Fruit fly (Drosophila melanogaster): ENCODE data around the gene CG11000.
A peak's percentile ranks its signal among the peaks of the same experiment; 100 is the strongest.

Gene CG11000

DNA sequence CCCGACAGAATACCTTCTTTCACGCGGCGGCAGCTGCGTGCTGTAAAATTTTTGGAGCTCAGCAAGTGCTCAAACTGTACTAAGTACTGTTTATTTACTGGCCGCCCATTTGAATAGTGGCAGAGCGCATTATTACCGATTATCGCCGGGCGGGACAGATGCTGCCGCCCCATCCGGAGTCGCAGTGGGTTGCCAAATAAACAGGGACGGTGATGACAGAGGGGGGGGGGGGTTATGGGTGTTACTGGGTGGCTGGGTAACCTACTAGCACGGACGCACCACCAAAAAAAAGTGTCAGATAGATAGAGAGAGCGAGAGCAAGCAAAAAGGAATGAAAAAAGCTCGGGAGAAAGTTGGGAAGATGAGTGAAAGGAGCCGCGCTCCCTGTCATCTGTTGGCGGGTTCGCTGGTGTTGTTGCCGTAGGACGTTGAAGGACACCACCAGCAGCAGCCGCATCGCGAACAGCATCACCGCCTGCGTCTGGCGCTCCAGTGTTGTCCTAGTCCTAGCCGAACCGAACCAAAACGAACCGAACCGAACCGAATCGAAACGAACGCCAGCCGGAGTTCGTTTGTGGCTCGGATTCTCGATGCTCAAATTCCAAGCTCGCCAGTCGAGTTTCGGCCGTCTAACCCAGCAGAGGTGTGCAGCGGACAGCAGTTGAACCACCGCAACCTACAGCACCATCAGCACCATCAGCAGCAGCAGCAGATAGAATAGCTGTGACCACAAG lies at the start of gene CG11000:
Gene CG11000, plus strand, starts transcription at position 626 of the 734 bp plus-strand sequence.
- TF ChIP-seq OdsH (GFP tag; optimal IDR thresholded peaks at IDR 0.05) (no peak), CrebA (GFP tag; optimal IDR thresholded peaks at IDR 0.05; ENCODE audit: borderline replicate concordance) (no peak), Dfd (GFP tag; optimal IDR thresholded peaks at IDR 0.05) (no peak), h (GFP tag; optimal IDR thresholded peaks at IDR 0.05) (no peak), Abd-B (GFP tag; optimal IDR thresholded peaks at IDR 0.05) (no peak), tai (GFP tag; optimal IDR thresholded peaks at IDR 0.05) (no peak), br (GFP tag; optimal IDR thresholded peaks at IDR 0.05) (no peak), Hr83 (GFP tag; optimal IDR thresholded peaks at IDR 0.05; ENCODE audit: poor library complexity, severe bottlenecking) (no peak), jim (GFP tag; optimal IDR thresholded peaks at IDR 0.05) (no peak), Hnf4 (GFP tag; optimal IDR thresholded peaks at IDR 0.05) (no peak), rgr (GFP tag; optimal IDR thresholded peaks at IDR 0.05) (no peak)

DNA sequence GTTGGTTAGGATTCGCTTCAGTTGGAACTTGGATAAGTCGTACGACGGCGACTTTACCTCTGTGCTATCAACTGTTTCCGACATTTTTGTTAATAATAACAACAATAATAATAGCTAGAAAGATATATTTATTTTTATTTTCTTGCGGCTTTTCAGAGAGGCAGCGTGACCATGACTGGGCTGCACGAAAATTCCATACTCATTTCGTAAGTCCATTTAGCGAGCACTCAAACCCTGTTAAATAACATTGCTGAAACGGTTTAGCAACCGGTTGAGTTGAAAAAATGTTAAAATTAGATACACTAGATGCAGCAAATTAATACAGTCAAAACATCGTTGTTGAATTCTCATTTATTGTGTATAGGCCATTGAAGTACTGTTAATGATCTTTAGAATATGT lies 47.5 kb upstream of the CG11000 start, which contains the start of gene Dcps:
Gene Dcps, minus strand, starts transcription at position 181 of the 400 bp plus-strand sequence.
- peak; percentile 27 for TF ChIP-seq sage (GFP tag; optimal IDR thresholded peaks at IDR 0.05)
- peak; percentile 37 for TF ChIP-seq Myc (optimal IDR thresholded peaks at IDR 0.05)
- TF ChIP-seq Hnf4 (GFP tag; optimal IDR thresholded peaks at IDR 0.05), result no peak
- no peak for TF ChIP-seq foxo (GFP tag; optimal IDR thresholded peaks at IDR 0.05)

DNA sequence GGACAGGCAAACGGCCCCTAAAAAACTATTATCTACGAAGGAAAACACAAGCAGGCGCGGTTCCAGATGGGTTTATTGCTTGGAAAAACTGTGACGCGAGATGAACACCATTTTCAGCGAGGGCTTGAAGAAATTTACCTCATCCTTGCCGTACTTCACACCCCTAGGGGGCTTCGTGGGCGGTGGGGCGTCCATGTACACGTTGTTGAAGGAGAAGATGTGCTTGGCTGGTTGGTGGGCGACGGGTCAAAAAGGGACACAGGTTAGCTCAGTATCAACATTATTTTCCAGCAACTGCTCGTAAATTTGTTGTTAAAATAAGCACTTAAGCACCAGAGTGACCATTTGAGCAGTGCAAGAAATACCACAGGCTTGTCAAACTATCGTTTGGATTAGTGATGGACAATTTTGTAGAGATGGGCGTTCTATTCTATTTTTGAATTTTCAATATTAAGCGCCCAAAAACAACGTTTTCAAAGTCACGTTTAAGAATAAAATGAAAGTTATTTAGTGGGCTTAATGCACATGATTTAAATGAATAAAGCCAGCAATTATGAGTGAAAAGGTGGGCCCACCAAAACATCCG lies 43.4 kb upstream of the CG11000 start, which contains the start of gene Sec8:
Gene Sec8, minus strand, starts transcription at position 374 of the 586 bp plus-strand sequence.
- TF ChIP-seq ey (GFP tag; optimal IDR thresholded peaks at IDR 0.05), result peak; percentile 25
- TF ChIP-seq Hr83 (GFP tag; optimal IDR thresholded peaks at IDR 0.05; ENCODE audit: poor library complexity, severe bottlenecking), result peak; percentile 85
- TF ChIP-seq brk (GFP tag; optimal IDR thresholded peaks at IDR 0.05), result no peak
- peak; percentile 5 for TF ChIP-seq CG9705 (GFP tag; optimal IDR thresholded peaks at IDR 0.05)
- no peak for TF ChIP-seq rgr (GFP tag; optimal IDR thresholded peaks at IDR 0.05)
- TF ChIP-seq OdsH (GFP tag; optimal IDR thresholded peaks at IDR 0.05), result peak; percentile 18
- peak; percentile 55 for TF ChIP-seq Jra (GFP tag; optimal IDR thresholded peaks at IDR 0.05)
- peak; percentile 59 for TF ChIP-seq HLH106 (tag; optimal IDR thresholded peaks at IDR 0.05)

DNA sequence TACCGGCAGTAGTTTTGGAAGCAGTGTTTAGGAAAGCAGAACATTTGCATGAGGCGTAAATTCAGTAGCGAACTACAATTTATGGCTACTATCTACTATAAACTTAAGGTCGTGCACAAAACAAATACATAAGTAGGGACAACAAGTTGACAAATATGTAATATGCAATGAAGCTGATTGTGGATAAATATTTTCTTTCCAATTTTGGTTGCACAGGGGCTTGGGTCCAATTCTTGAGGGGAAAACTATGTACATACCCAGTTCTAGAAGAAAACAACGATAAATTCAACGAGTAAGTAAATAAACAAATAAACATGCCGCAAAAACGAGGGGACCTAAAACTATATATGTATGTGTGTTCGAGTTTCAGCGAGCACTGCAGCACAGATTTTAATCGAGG lies 41.1 kb upstream of the CG11000 start:
- TF ChIP-seq lola (GFP tag; optimal IDR thresholded peaks at IDR 0.05) (no peak), sage (GFP tag; optimal IDR thresholded peaks at IDR 0.05) (no peak), Mio (GFP tag; optimal IDR thresholded peaks at IDR 0.05) (no peak), woc (GFP tag; optimal IDR thresholded peaks at IDR 0.05) (no peak), fru (GFP tag; optimal IDR thresholded peaks at IDR 0.05) (no peak), N (GFP tag; optimal IDR thresholded peaks at IDR 0.05) (no peak)

- TF ChIP-seq woc (GFP tag; optimal IDR thresholded peaks at IDR 0.05), result no peak
- no peak for TF ChIP-seq CG9705 (GFP tag; optimal IDR thresholded peaks at IDR 0.05)
- TF ChIP-seq Mio (GFP tag; optimal IDR thresholded peaks at IDR 0.05), result no peak
- no peak for TF ChIP-seq N (GFP tag; optimal IDR thresholded peaks at IDR 0.05)
- TF ChIP-seq Rel (GFP tag; optimal IDR thresholded peaks at IDR 0.05), result no peak
- no peak for TF ChIP-seq Rel (tag; optimal IDR thresholded peaks at IDR 0.05)
- TF ChIP-seq CG32264 (GFP tag; optimal IDR thresholded peaks at IDR 0.05), result no peak
- no peak for TF ChIP-seq Sp1 (GFP tag; optimal IDR thresholded peaks at IDR 0.05)
- no peak for TF ChIP-seq Dfd (GFP tag; optimal IDR thresholded peaks at IDR 0.05)
- no peak for TF ChIP-seq psq (GFP tag; optimal IDR thresholded peaks at IDR 0.05)
- no peak for TF ChIP-seq CrebA (GFP tag; optimal IDR thresholded peaks at IDR 0.05; ENCODE audit: borderline replicate concordance)
- TF ChIP-seq jim (GFP tag; optimal IDR thresholded peaks at IDR 0.05), result no peak
- no peak for TF ChIP-seq Hnf4 (GFP tag; optimal IDR thresholded peaks at IDR 0.05)
- TF ChIP-seq rgr (GFP tag; optimal IDR thresholded peaks at IDR 0.05), result no peak
- TF ChIP-seq ey (GFP tag; optimal IDR thresholded peaks at IDR 0.05), result no peak
Measured at dm6 chr3R:5771614-5772202, 30.4 kb upstream of the CG11000 start.
